Fruit fly (Drosophila melanogaster) whole organism, prepupa: ENCODE measurements around the gene CG34238.
A peak's percentile ranks its signal among the peaks of the same experiment; 100 is the strongest.

Source experiments
- Blimp-1 ChIP-seq: fragments of 200-800 bp; sonication (Bioruptor generic); optimal IDR thresholded peaks from 3 replicates; lab custom pipeline; 2017; ENCODE audit warnings: missing biosample characterization, missing genetic modification characterization, mild to moderate bottlenecking, moderate library complexity, missing genetic modification reagents
- CG10631 ChIP-seq: fragments of 200-800 bp; sonication (Bioruptor generic); optimal IDR thresholded peaks from 2 replicates; lab custom pipeline; 2016; ENCODE audit warnings: missing biosample characterization, missing genetic modification characterization
- CG10669 ChIP-seq: fragments of 200-800 bp; sonication (Bioruptor generic); optimal IDR thresholded peaks from 3 replicates; lab custom pipeline; 2018; ENCODE audit warnings: missing biosample characterization, mild to moderate bottlenecking, missing genetic modification characterization, moderate library complexity
- CG11294 ChIP-seq: fragments of 200-800 bp; sonication (Bioruptor generic); IDR thresholded peaks from 2 replicates; pipeline ENCODE4 v1.3.6; 2022; ENCODE audit warnings: missing biosample characterization, missing genetic modification characterization
- CG15336 ChIP-seq: fragments of 200-800 bp; sonication (Bioruptor generic); IDR thresholded peaks from 2 replicates; pipeline ENCODE4 v1.3.6; 2022; ENCODE audit warnings: missing biosample characterization, missing genetic modification characterization
- CG1621 ChIP-seq: fragments of 200-800 bp; sonication (Bioruptor generic); optimal IDR thresholded peaks from 3 replicates; lab custom pipeline; 2018; ENCODE audit warnings: missing biosample characterization, mild to moderate bottlenecking, missing genetic modification characterization
- CG16779 ChIP-seq: fragments of 200-800 bp; sonication (Bioruptor generic); optimal IDR thresholded peaks from 3 replicates; lab custom pipeline; 2017; ENCODE audit warnings: missing biosample characterization, mild to moderate bottlenecking, missing genetic modification characterization
- CG3032 ChIP-seq: fragments of 200-800 bp; optimal IDR thresholded peaks from 2 replicates; lab custom pipeline; 2019; ENCODE audit warnings: missing biosample characterization, mild to moderate bottlenecking, missing genetic modification characterization, moderate library complexity
- CG32006 ChIP-seq: fragments of 200-800 bp; sonication (Bioruptor generic); optimal IDR thresholded peaks from 3 replicates; lab custom pipeline; 2017; ENCODE audit warnings: missing biosample characterization, mild to moderate bottlenecking, missing genetic modification characterization
- CG34406 ChIP-seq: fragments of 200-800 bp; sonication (Bioruptor generic); optimal IDR thresholded peaks from 3 replicates; lab custom pipeline; 2016; ENCODE audit warnings: missing biosample characterization, missing genetic modification characterization
- CG3919 ChIP-seq: fragments of 200-800 bp; sonication (Bioruptor generic); optimal IDR thresholded peaks from 3 replicates; lab custom pipeline; 2016; ENCODE audit warnings: missing biosample characterization, missing genetic modification characterization
- CG6163 ChIP-seq: fragments of 200-800 bp; sonication (Bioruptor generic); IDR thresholded peaks from 3 replicates; pipeline ENCODE4 v1.3.6; 2022; ENCODE audit warnings: missing biosample characterization, missing genetic modification characterization
- CG6276 ChIP-seq: fragments of 200-800 bp; sonication (Bioruptor generic); optimal IDR thresholded peaks from 2 replicates; lab custom pipeline; 2017; ENCODE audit warnings: missing biosample characterization, mild to moderate bottlenecking, missing genetic modification characterization
- CG6792 ChIP-seq: fragments of 200-800 bp; sonication (Bioruptor generic); optimal IDR thresholded peaks from 3 replicates; lab custom pipeline; 2016; ENCODE audit warnings: missing biosample characterization, missing genetic modification characterization
- CG6808 ChIP-seq: fragments of 200-800 bp; sonication (Bioruptor generic); optimal IDR thresholded peaks from 3 replicates; lab custom pipeline; 2017; ENCODE audit warnings: missing biosample characterization, missing genetic modification characterization, mild to moderate bottlenecking, moderate library complexity, missing genetic modification reagents
- CG6854 ChIP-seq: fragments of 200-800 bp; sonication (Bioruptor generic); optimal IDR thresholded peaks from 2 replicates; lab custom pipeline; 2017; ENCODE audit warnings: missing biosample characterization, mild to moderate bottlenecking, missing genetic modification characterization
- CG7368 ChIP-seq: fragments of 200-800 bp; sonication (Bioruptor generic); optimal IDR thresholded peaks from 3 replicates; lab custom pipeline; 2016; ENCODE audit warnings: missing biosample characterization, missing genetic modification characterization
- CG8119 ChIP-seq: fragments of 200-800 bp; sonication (Bioruptor generic); IDR thresholded peaks from 3 replicates; pipeline ENCODE4 v1.3.6; 2022; ENCODE audit warnings: missing biosample characterization, missing genetic modification characterization
- CG8319 ChIP-seq: fragments of 200-800 bp; sonication (Bioruptor generic); optimal IDR thresholded peaks from 3 replicates; lab custom pipeline; 2016; ENCODE audit warnings: missing biosample characterization, missing genetic modification characterization
- CG8632 ChIP-seq: fragments of 200-800 bp; sonication (Bioruptor generic); optimal IDR thresholded peaks from 3 replicates; lab custom pipeline; 2016; ENCODE audit warnings: missing biosample characterization, missing genetic modification characterization
- Eip75B ChIP-seq: fragments of 200-800 bp; sonication (Bioruptor generic); optimal IDR thresholded peaks from 3 replicates; lab custom pipeline; 2016; ENCODE audit warnings: missing biosample characterization, missing genetic modification characterization
- Eip78C ChIP-seq: fragments of 200-800 bp; sonication (Bioruptor generic); peaks from one replicate; lab custom pipeline; 2016; ENCODE audit warnings: missing biosample characterization, missing genetic modification characterization
- Eip93F ChIP-seq: fragments of 200-800 bp; sonication (Bioruptor generic); optimal IDR thresholded peaks from 2 replicates; lab custom pipeline; 2016; ENCODE audit warnings: missing biosample characterization, mild to moderate bottlenecking, missing genetic modification characterization
- Ets21C ChIP-seq: fragments of 200-800 bp; sonication (Bioruptor generic); optimal IDR thresholded peaks from 3 replicates; lab custom pipeline; 2016; ENCODE audit warnings: missing biosample characterization, missing genetic modification characterization
- Ets96B ChIP-seq: fragments of 200-800 bp; optimal IDR thresholded peaks from 2 replicates; lab custom pipeline; 2019; ENCODE audit warnings: missing biosample characterization, mild to moderate bottlenecking, missing genetic modification characterization, moderate library complexity
- Gug ChIP-seq: fragments of 200-800 bp; sonication (Bioruptor generic); IDR thresholded peaks from 2 replicates; pipeline ENCODE4 v1.3.6; 2022; ENCODE audit warnings: missing biosample characterization, missing genetic modification characterization
- Hr39 ChIP-seq: fragments of 200-800 bp; sonication (Bioruptor generic); optimal IDR thresholded peaks from 2 replicates; lab custom pipeline; 2016; ENCODE audit warnings: missing biosample characterization, missing genetic modification characterization
- Hr4 ChIP-seq: fragments of 200-800 bp; sonication (Bioruptor generic); optimal IDR thresholded peaks from 3 replicates; lab custom pipeline; 2016; ENCODE audit warnings: missing biosample characterization, missing genetic modification characterization
- Met ChIP-seq: fragments of 200-800 bp; sonication (Bioruptor generic); optimal IDR thresholded peaks from 3 replicates; lab custom pipeline; 2016; ENCODE audit warnings: missing biosample characterization, missing genetic modification characterization
- OdsH ChIP-seq: fragments of 200-800 bp; sonication (Bioruptor generic); optimal IDR thresholded peaks from 3 replicates; lab custom pipeline; 2016; ENCODE audit warnings: missing biosample characterization, missing genetic modification characterization
- Smox ChIP-seq: fragments of 200-800 bp; sonication (Bioruptor generic); optimal IDR thresholded peaks from 3 replicates; lab custom pipeline; 2016; ENCODE audit warnings: missing biosample characterization, missing genetic modification characterization
- Sox102F ChIP-seq: fragments of 200-800 bp; sonication (Bioruptor generic); optimal IDR thresholded peaks from 2 replicates; lab custom pipeline; 2016; ENCODE audit warnings: missing biosample characterization, mild to moderate bottlenecking, missing genetic modification characterization
- Sox14 ChIP-seq: fragments of 200-800 bp; sonication (Bioruptor generic); optimal IDR thresholded peaks from 3 replicates; lab custom pipeline; 2016; ENCODE audit warnings: missing biosample characterization, missing genetic modification characterization
- Sox15 ChIP-seq: fragments of 200-800 bp; sonication (Bioruptor generic); optimal IDR thresholded peaks from 3 replicates; lab custom pipeline; 2016; ENCODE audit warnings: missing biosample characterization, missing genetic modification characterization
- acj6 ChIP-seq: fragments of 200-800 bp; sonication (Bioruptor generic); optimal IDR thresholded peaks from 3 replicates; lab custom pipeline; 2016; ENCODE audit warnings: missing biosample characterization, missing genetic modification characterization
- dsx ChIP-seq: fragments of 200-800 bp; optimal IDR thresholded peaks from 3 replicates; lab custom pipeline; 2019; ENCODE audit warnings: missing biosample characterization, mild to moderate bottlenecking, missing genetic modification characterization, moderate library complexity; ENCODE audit not compliant: poor library complexity, severe bottlenecking
- eg ChIP-seq: fragments of 200-800 bp; sonication (Bioruptor generic); IDR thresholded peaks from 3 replicates; pipeline ENCODE4 v1.3.6; 2022; ENCODE audit warnings: missing biosample characterization, missing genetic modification characterization
- esn ChIP-seq: fragments of 200-800 bp; sonication (Bioruptor generic); optimal IDR thresholded peaks from 2 replicates; lab custom pipeline; 2016; ENCODE audit warnings: missing biosample characterization, mild to moderate bottlenecking, missing genetic modification characterization, moderate library complexity
- fd59A ChIP-seq: fragments of 200-800 bp; sonication (Bioruptor generic); optimal IDR thresholded peaks from 2 replicates; lab custom pipeline; 2017; ENCODE audit warnings: missing biosample characterization, mild to moderate bottlenecking, missing genetic modification characterization, missing genetic modification reagents
- lz ChIP-seq: fragments of 200-800 bp; sonication (Bioruptor generic); optimal IDR thresholded peaks from 3 replicates; lab custom pipeline; 2016; ENCODE audit warnings: missing biosample characterization, missing genetic modification characterization
- net ChIP-seq: fragments of 200-800 bp; sonication (Bioruptor generic); optimal IDR thresholded peaks from 3 replicates; lab custom pipeline; 2016; ENCODE audit warnings: missing biosample characterization, missing genetic modification characterization
- salr ChIP-seq, 2 experiments: fragments of 200-800 bp; sonication (Bioruptor generic); optimal IDR thresholded peaks; 3 replicates each; lab custom pipeline; 2016 to 2018; ENCODE audit warnings: missing biosample characterization in 2 of 2, missing genetic modification characterization in 2 of 2, mild to moderate bottlenecking in 1 of 2
- spab ChIP-seq: fragments of 200-800 bp; sonication (Bioruptor generic); optimal IDR thresholded peaks from 2 replicates; lab custom pipeline; 2017; ENCODE audit warnings: missing biosample characterization, mild to moderate bottlenecking, missing genetic modification characterization, missing genetic modification reagents
- ss ChIP-seq, 2 experiments: fragments of 200-800 bp; sonication (Bioruptor generic); optimal IDR thresholded peaks; 2 replicates in 1 of 2; 3 replicates in 1 of 2; lab custom pipeline; 2017 to 2018; ENCODE audit warnings: mild to moderate bottlenecking in 2 of 2, missing biosample characterization in 2 of 2, missing genetic modification characterization in 2 of 2, moderate library complexity in 1 of 2
- topi ChIP-seq: fragments of 200-800 bp; sonication (Bioruptor generic); optimal IDR thresholded peaks from 3 replicates; lab custom pipeline; 2016; ENCODE audit warnings: missing biosample characterization, missing genetic modification characterization

Gene CG34238

DNA sequence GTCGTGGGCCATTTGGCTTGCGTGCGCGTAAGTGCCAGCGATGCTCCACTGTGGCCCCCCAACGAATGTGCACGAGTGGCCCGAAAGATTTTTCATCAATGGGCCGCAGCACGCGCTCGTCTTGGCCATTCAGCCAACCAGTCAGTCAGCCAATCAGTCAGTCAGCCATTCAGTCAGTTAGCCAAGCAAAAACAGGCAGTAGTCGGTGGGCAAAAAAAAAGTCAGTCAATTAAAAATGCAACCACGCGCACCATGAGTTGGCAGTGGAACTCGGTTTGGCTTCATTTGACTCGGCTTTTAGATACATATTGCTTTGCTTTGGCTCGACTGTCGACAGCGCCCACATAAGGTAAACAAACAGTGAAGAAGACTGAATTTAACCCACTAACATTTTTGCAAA lies 19.7 kb downstream of the CG34238 start:
- 0 out of 3 replicates have a peak, but pooled peaks have one; percentile 27 for TF ChIP-seq eg (GFP tag; lab: Robert Waterston, UW)
- peak; percentile 21 for TF ChIP-seq Eip78C (GFP tag; lab: Kevin White, UChicago)
- no peak for TF ChIP-seq fd59A
- peak in 1 of 2 experiments; percentile 80 for TF ChIP-seq ss (GFP tag; optimal IDR thresholded peaks at IDR 0.05; lab: Kevin White, UChicago)

DNA sequence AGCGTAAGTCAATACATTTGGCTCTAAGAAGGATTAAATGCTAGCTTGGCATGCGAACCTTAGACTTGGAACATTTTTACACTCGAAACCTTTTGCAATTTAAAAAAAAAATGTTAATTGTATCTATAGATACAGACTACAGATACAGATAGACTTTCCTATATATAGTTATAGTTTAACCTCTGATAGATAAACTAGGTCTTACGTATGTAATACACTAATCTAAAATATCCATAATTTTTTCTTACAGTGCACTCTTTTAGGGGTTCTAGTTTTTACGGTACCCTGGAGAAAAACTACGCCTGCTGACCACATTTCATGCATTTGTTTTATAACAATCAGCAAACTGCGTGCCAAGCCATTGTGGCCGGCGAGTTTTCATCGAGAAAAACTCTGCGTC lies 20.9 kb downstream of the CG34238 start:
- TF ChIP-seq CG34406: no peak
- TF ChIP-seq CG8119 (GFP tag; lab: Robert Waterston, UW): peak; percentile 58; the same call in 2 of the 3 replicates
- no peak for TF ChIP-seq Blimp-1 (GFP tag; lab: Kevin White, UChicago)
- no peak for TF ChIP-seq Hr4 (GFP tag; lab: Kevin White, UChicago)
- peak; percentile 54 for TF ChIP-seq CG15336 (GFP tag; lab: Robert Waterston, UW)
- TF ChIP-seq Eip78C (GFP tag; lab: Kevin White, UChicago): peak; percentile 27
- no peak for TF ChIP-seq CG3919 (GFP tag; lab: Kevin White, UChicago)
- TF ChIP-seq CG6163 (GFP tag; lab: Robert Waterston, UW): no peak
- no peak for TF ChIP-seq Eip93F
- TF ChIP-seq CG32006: peak; percentile 14
- 0 out of 3 replicates have a peak, but pooled peaks have one; percentile 14 for TF ChIP-seq eg (GFP tag; lab: Robert Waterston, UW)
- TF ChIP-seq, all 60 proteins: peak for 5

DNA sequence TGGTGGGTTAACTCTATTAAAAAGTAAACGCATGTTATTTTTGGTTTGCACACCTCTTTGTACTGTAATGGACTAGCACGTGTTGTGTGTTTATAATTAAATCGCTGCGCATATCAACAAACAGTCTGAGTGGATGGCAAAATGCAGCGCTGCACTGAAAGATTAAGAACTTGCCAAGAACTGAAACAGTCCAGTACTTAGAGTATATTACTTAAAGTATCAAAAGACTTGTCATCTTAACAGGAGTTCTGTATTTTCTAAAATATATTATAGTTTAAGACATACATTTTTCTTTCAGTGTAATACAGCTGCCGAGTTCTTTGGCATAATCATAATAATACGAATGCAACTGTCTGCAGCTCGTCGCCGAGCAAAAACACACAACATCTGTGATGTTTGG lies 22.1 kb downstream of the CG34238 start:
- TF ChIP-seq CG6808 (GFP tag; lab: Kevin White, UChicago) (no peak), ss (GFP tag; optimal IDR thresholded peaks at IDR 0.05; lab: Kevin White, UChicago) (peak in 1 of 2 experiments; percentile 11), Sox15 (GFP tag; lab: Kevin White, UChicago) (no peak), CG7368 (GFP tag; lab: Kevin White, UChicago) (no peak), Eip93F (no peak), CG8632 (peak; percentile 7), net (peak; percentile 31), Eip75B (GFP tag; lab: Kevin White, UChicago) (peak; percentile 41), spab (GFP tag; lab: Kevin White, UChicago) (no peak), Smox (no peak), CG8119 (GFP tag; lab: Robert Waterston, UW) (peak; percentile 69), CG16779 (tag; lab: Kevin White, UChicago) (no peak), Sox102F (GFP tag; lab: Kevin White, UChicago) (no peak), Ets96B (tag; lab: Kevin White, UChicago) (no peak), CG6163 (GFP tag; lab: Robert Waterston, UW) (peak; percentile 71; the same call in 2 of the 3 replicates), CG1621 (tag; lab: Kevin White, UChicago) (peak; percentile 0), salr (GFP tag; optimal IDR thresholded peaks at IDR 0.05; lab: Kevin White, UChicago) (peak; percentile 39 to 50), CG6792 (peak; percentile 5), eg (GFP tag; lab: Robert Waterston, UW) (peak; percentile 67), lz (GFP tag; lab: Kevin White, UChicago) (peak; percentile 2), CG6276 (GFP tag; lab: Kevin White, UChicago) (peak; percentile 12), OdsH (GFP tag; lab: Kevin White, UChicago) (peak; percentile 53), CG15336 (GFP tag; lab: Robert Waterston, UW) (peak; percentile 69), Hr39 (GFP tag; lab: Kevin White, UChicago) (peak; percentile 22), CG11294 (GFP tag; lab: Robert Waterston, UW) (0 out of 2 replicates have a peak, but pooled peaks have one; percentile 15), Sox14 (GFP tag; lab: Kevin White, UChicago) (peak; percentile 42), CG32006 (peak; percentile 50), Hr4 (GFP tag; lab: Kevin White, UChicago) (peak; percentile 47), Blimp-1 (GFP tag; lab: Kevin White, UChicago) (no peak), Gug (peak; percentile 57), Met (GFP tag; lab: Kevin White, UChicago) (peak; percentile 9), CG3919 (GFP tag; lab: Kevin White, UChicago) (no peak), dsx (GFP tag; lab: Kevin White, UChicago) (peak; percentile 48), CG8319 (GFP tag; lab: Kevin White, UChicago) (no peak), Eip78C (GFP tag; lab: Kevin White, UChicago) (peak; percentile 82), CG6854 (no peak), acj6 (GFP tag; lab: Kevin White, UChicago) (peak; percentile 44), CG10631 (GFP tag; lab: Kevin White, UChicago) (peak; percentile 9), CG10669 (GFP tag; lab: Kevin White, UChicago) (peak; percentile 22), fd59A (peak; percentile 38), Ets21C (GFP tag; lab: Kevin White, UChicago) (no peak), topi (GFP tag; lab: Kevin White, UChicago) (peak; percentile 32), CG3032 (tag; lab: Kevin White, UChicago) (peak; percentile 27), esn (no peak)
